Worm (Caenorhabditis elegans): ENCODE results near the gene B0222.11.

Gene B0222.11

DNA sequence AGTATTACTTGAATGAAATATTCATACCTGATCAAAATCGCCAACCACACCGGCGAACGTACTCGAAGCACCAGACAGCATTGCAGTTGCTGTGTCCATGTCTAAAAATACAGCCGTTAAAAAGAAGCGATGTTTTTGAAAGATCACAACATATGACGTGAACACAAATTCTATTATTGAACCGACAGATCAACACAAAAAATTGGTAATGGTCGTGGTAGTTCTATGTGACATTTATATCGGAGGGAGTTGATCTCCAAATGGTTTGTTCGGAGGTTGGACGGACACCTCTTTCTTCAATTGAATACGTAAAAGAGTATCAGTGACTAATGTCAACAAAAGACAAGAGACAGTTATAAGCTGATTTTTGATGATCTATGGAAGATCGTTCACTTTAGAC, 26.7 kb downstream of the B0222.11 start, which contains the start of gene pitr-3:
Gene pitr-3, minus strand, starts transcription at position 101 of the 400 bp plus-strand sequence.
- TF ChIP-seq isw-1 (GFP tag; IDR thresholded peaks at IDR 0.05) (no peak), sup-37 (GFP tag; optimal IDR thresholded peaks at IDR 0.05) (no peak), ceh-8 (GFP tag; optimal IDR thresholded peaks at IDR 0.05) (no peak), ces-1 (GFP tag; optimal IDR thresholded peaks at IDR 0.05) (no peak), jun-1 (tag; optimal IDR thresholded peaks at IDR 0.05) (no peak), nhr-28 (tag; optimal IDR thresholded peaks at IDR 0.05) (no peak), nhr-76 (tag; optimal IDR thresholded peaks at IDR 0.05) (no peak), F16B12.6 (tag; optimal IDR thresholded peaks at IDR 0.05) (no peak), egl-13 (tag; optimal IDR thresholded peaks at IDR 0.05) (no peak), swsn-7 (tag; optimal IDR thresholded peaks at IDR 0.05) (no peak), lin-13 (GFP tag; optimal IDR thresholded peaks at IDR 0.05) (no peak), unc-30 (tag; optimal IDR thresholded peaks at IDR 0.05) (no peak), nhr-20 (tag; optimal IDR thresholded peaks at IDR 0.05) (no peak), C16A3.4 (tag; optimal IDR thresholded peaks at IDR 0.05) (no peak), lin-15B (tag; optimal IDR thresholded peaks at IDR 0.05) (no peak), pax-3 (tag; optimal IDR thresholded peaks at IDR 0.05) (no peak), dpl-1 (GFP tag; optimal IDR thresholded peaks at IDR 0.05) (no peak)

DNA sequence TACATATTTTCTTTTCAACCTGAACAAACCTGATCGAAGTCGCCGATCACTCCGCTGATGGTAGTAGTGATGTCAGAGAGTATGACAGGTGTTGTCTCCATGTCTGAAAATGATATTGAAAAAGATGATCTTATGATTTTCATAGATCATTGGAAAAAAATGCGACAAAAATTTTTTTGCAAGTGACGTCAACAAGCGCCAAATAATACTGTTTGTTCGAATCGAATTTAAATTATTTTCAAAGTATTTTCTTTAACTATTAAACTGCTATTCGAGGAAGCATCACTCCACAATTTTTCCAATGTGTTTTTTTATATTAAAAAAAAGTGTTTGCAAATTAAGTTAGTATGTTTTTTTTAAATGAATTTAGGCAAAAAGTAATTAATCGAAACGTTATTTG, 30.4 kb downstream of the B0222.11 start, which contains the start of gene pitr-2:
Gene pitr-2, minus strand, starts transcription at position 101 of the 400 bp plus-strand sequence.
- no peak for TF ChIP-seq skn-1 (tag; optimal IDR thresholded peaks at IDR 0.05)
- no peak for TF ChIP-seq ces-1 (GFP tag; optimal IDR thresholded peaks at IDR 0.05)
- TF ChIP-seq zip-4 (GFP tag; optimal IDR thresholded peaks at IDR 0.05) = no peak
- no peak for TF ChIP-seq hlh-4 (tag; optimal IDR thresholded peaks at IDR 0.05)
- TF ChIP-seq nhr-84 (tag; optimal IDR thresholded peaks at IDR 0.05) = no peak
- no peak for TF ChIP-seq lir-3 (tag; optimal IDR thresholded peaks at IDR 0.05; ENCODE audit: poor library complexity)
- no peak for TF ChIP-seq irx-1 (tag; optimal IDR thresholded peaks at IDR 0.05)

ce11 chrV:9133950-9134349, 34.0 kb downstream of the B0222.11 start, which contains the start of gene B0222.1:
Gene B0222.1, plus strand, starts transcription at chrV:9134255.
- TF ChIP-seq pag-3 (tag; optimal IDR thresholded peaks at IDR 0.05; ENCODE audit: borderline replicate concordance, insufficient read depth) = no peak
- no peak for TF ChIP-seq fos-1 (tag; optimal IDR thresholded peaks at IDR 0.05)
- TF ChIP-seq zip-4 (GFP tag; optimal IDR thresholded peaks at IDR 0.05) = no peak
- TF ChIP-seq lin-35 (GFP tag; optimal IDR thresholded peaks at IDR 0.05) = no peak
- TF ChIP-seq mdl-1 (tag; optimal IDR thresholded peaks at IDR 0.05) = no peak
- TF ChIP-seq ceh-82 (tag; optimal IDR thresholded peaks at IDR 0.05) = no peak
- peak; percentile 10 for TF ChIP-seq pax-3 (tag; optimal IDR thresholded peaks at IDR 0.05)
- TF ChIP-seq Y116A8C.19 (tag; optimal IDR thresholded peaks at IDR 0.05; ENCODE audit: borderline replicate concordance) = no peak
- no peak for TF ChIP-seq nhr-76 (tag; optimal IDR thresholded peaks at IDR 0.05)
- TF ChIP-seq unc-62 (GFP tag; optimal IDR thresholded peaks at IDR 0.05) = no peak
- no peak for TF ChIP-seq ceh-90 (tag; optimal IDR thresholded peaks at IDR 0.05)
- TF ChIP-seq sox-4 (tag; optimal IDR thresholded peaks at IDR 0.05) = peak; percentile 9
- TF ChIP-seq aly-2 (tag; optimal IDR thresholded peaks at IDR 0.05) = no peak
- no peak for TF ChIP-seq mab-9 (GFP tag; IDR thresholded peaks at IDR 0.05)
- no peak for TF ChIP-seq tbx-2 (tag; optimal IDR thresholded peaks at IDR 0.05)
- no peak for TF ChIP-seq vab-15 (tag; optimal IDR thresholded peaks at IDR 0.05)
- no peak for TF ChIP-seq sptf-1 (tag; optimal IDR thresholded peaks at IDR 0.05)
- TF ChIP-seq skn-1 (tag; optimal IDR thresholded peaks at IDR 0.05) = no peak
- TF ChIP-seq zag-1 (tag; optimal IDR thresholded peaks at IDR 0.05) = no peak
- no peak for TF ChIP-seq sup-37 (GFP tag; optimal IDR thresholded peaks at IDR 0.05)
- TF ChIP-seq nhr-84 (tag; optimal IDR thresholded peaks at IDR 0.05) = no peak
- no peak for TF ChIP-seq ces-1 (GFP tag; optimal IDR thresholded peaks at IDR 0.05)
- TF ChIP-seq nhr-77 (tag; optimal IDR thresholded peaks at IDR 0.05) = no peak
- TF ChIP-seq nhr-28 (tag; optimal IDR thresholded peaks at IDR 0.05) = no peak
- TF ChIP-seq ceh-88 (GFP tag; IDR thresholded peaks at IDR 0.05) = no peak
- no peak for TF ChIP-seq fkh-10 (GFP tag; optimal IDR thresholded peaks at IDR 0.05)
- no peak for TF ChIP-seq lin-15B (tag; optimal IDR thresholded peaks at IDR 0.05)
- peak; percentile 79 for TF ChIP-seq nhr-20 (tag; optimal IDR thresholded peaks at IDR 0.05)
- peak; percentile 95 for TF ChIP-seq fkh-8 (tag; optimal IDR thresholded peaks at IDR 0.05)
- no peak for TF ChIP-seq elt-2 (tag; optimal IDR thresholded peaks at IDR 0.05)
- no peak for TF ChIP-seq lin-13 (GFP tag; optimal IDR thresholded peaks at IDR 0.05)
- TF ChIP-seq ceh-8 (GFP tag; optimal IDR thresholded peaks at IDR 0.05) = no peak
- no peak for TF ChIP-seq nhr-12 (tag; optimal IDR thresholded peaks at IDR 0.05)
- no peak for TF ChIP-seq nhr-85 (tag)
- TF ChIP-seq C04F5.9 (tag; optimal IDR thresholded peaks at IDR 0.05) = no peak
- no peak for TF ChIP-seq ama-1 (optimal IDR thresholded peaks at IDR 0.05)
- TF ChIP-seq hlh-17 (GFP tag; optimal IDR thresholded peaks at IDR 0.05; ENCODE audit: borderline replicate concordance) = no peak
- no peak for TF ChIP-seq mep-1 (tag; optimal IDR thresholded peaks at IDR 0.05)
